Fruit fly (Drosophila melanogaster) whole organism, embryonic: ENCODE measurements around the gene CG7991.
A peak's percentile ranks its signal among the peaks of the same experiment; 100 is the strongest.

ENCODE experiments used
- Atf6 ChIP-seq: fragments of 200-800 bp; sonication (Bioruptor generic); IDR thresholded peaks from 2 replicates; pipeline ENCODE4 v1.3.6; 2022; ENCODE audit warnings: missing biosample characterization, missing genetic modification characterization
- CG10209 ChIP-seq: fragments of 200-800 bp; sonication (Bioruptor generic); optimal IDR thresholded peaks from 3 replicates; lab custom pipeline; 2017; ENCODE audit warnings: missing biosample characterization, mild to moderate bottlenecking, missing genetic modification characterization, missing genetic modification reagents
- CG1024 ChIP-seq: fragments of 200-800 bp; sonication (Bioruptor generic); IDR thresholded peaks from 2 replicates; pipeline ENCODE4 v1.3.6; 2022; ENCODE audit warnings: missing biosample characterization, missing genetic modification characterization
- CG15269 ChIP-seq: fragments of 200-800 bp; sonication (Bioruptor generic); optimal IDR thresholded peaks from 2 replicates; lab custom pipeline; 2018; ENCODE audit warnings: missing biosample characterization, mild to moderate bottlenecking, missing genetic modification characterization, moderate library complexity
- CG1602 ChIP-seq: fragments of 200-800 bp; sonication (Bioruptor generic); optimal IDR thresholded peaks from 3 replicates; lab custom pipeline; 2016; ENCODE audit warnings: missing biosample characterization, missing genetic modification characterization
- CG16779 ChIP-seq: fragments of 200-800 bp; sonication (Bioruptor generic); IDR thresholded peaks from 2 replicates; pipeline ENCODE4 v1.3.6; 2022; ENCODE audit warnings: missing biosample characterization, missing genetic modification characterization
- CG2120 ChIP-seq: fragments of 200-800 bp; sonication (Bioruptor generic); optimal IDR thresholded peaks from 3 replicates; lab custom pipeline; 2016; ENCODE audit warnings: missing biosample characterization, missing genetic modification characterization
- CG32772 ChIP-seq: fragments of 200-800 bp; sonication (Bioruptor generic); IDR thresholded peaks from 2 replicates; pipeline ENCODE4 v1.3.6; 2022; ENCODE audit warnings: missing biosample characterization, missing genetic modification characterization
- CG34422 ChIP-seq: fragments of 200-800 bp; sonication (Bioruptor generic); IDR thresholded peaks from 3 replicates; pipeline ENCODE4 v1.3.6; 2022; ENCODE audit warnings: missing biosample characterization, missing genetic modification characterization
- CG3847 ChIP-seq: fragments of 200-800 bp; sonication (Bioruptor generic); IDR thresholded peaks from 2 replicates; pipeline ENCODE4 v1.3.6; 2022; ENCODE audit warnings: missing biosample characterization, missing genetic modification characterization
- CG5953 ChIP-seq: fragments of 200-800 bp; sonication (Bioruptor generic); IDR thresholded peaks from 2 replicates; pipeline ENCODE4 v1.3.6; 2022; ENCODE audit warnings: missing biosample characterization, missing genetic modification characterization
- CG6689 ChIP-seq: fragments of 200-800 bp; sonication (Bioruptor generic); IDR thresholded peaks from 2 replicates; pipeline ENCODE4 v1.3.6; 2022; ENCODE audit warnings: missing biosample characterization, missing genetic modification characterization
- CG7928 ChIP-seq: fragments of 200-800 bp; sonication (Bioruptor generic); optimal IDR thresholded peaks from 2 replicates; lab custom pipeline; 2017; ENCODE audit warnings: missing biosample characterization, mild to moderate bottlenecking, missing genetic modification characterization
- CoRest ChIP-seq: fragments of 200-800 bp; sonication (Bioruptor generic); optimal IDR thresholded peaks from 3 replicates; lab custom pipeline; 2018; ENCODE audit warnings: missing biosample characterization, mild to moderate bottlenecking, missing genetic modification characterization, moderate library complexity
- D ChIP-seq, 2 experiments: fragments of 200-800 bp in 1 of 2; fragments of >200 bp in 1 of 2; sonication (Bioruptor generic) in 1 of 2; optimal IDR thresholded peaks; 2 replicates in 1 of 2; 3 replicates in 1 of 2; lab custom pipeline; 2017; ENCODE audit warnings: mild to moderate bottlenecking in 1 of 2, missing biosample characterization in 1 of 2, missing genetic modification characterization in 1 of 2, missing genetic modification reagents in 1 of 2
- D19A ChIP-seq: fragments of 200-800 bp; optimal IDR thresholded peaks from 3 replicates; lab custom pipeline; 2019; ENCODE audit warnings: missing biosample characterization, mild to moderate bottlenecking, missing genetic modification characterization, moderate library complexity
- D19B ChIP-seq: fragments of 200-800 bp; sonication (Bioruptor generic); optimal IDR thresholded peaks from 2 replicates; lab custom pipeline; 2017; ENCODE audit warnings: missing biosample characterization, mild to moderate bottlenecking, missing genetic modification characterization
- Deaf1 ChIP-seq: fragments of 200-800 bp; optimal IDR thresholded peaks from 3 replicates; lab custom pipeline; 2019; ENCODE audit warnings: missing biosample characterization, mild to moderate bottlenecking, missing genetic modification characterization, moderate library complexity
- Dip3 ChIP-seq: fragments of 200-800 bp; sonication (Bioruptor generic); optimal IDR thresholded peaks from 3 replicates; lab custom pipeline; 2016; ENCODE audit warnings: missing biosample characterization, missing genetic modification characterization
- HLH3B ChIP-seq: fragments of 200-800 bp; sonication (Bioruptor generic); IDR thresholded peaks from 2 replicates; pipeline ENCODE4 v1.3.6; 2022; ENCODE audit warnings: missing biosample characterization, missing genetic modification characterization
- Hmr ChIP-seq: fragments of 200-800 bp; sonication (Bioruptor generic); optimal IDR thresholded peaks from 3 replicates; lab custom pipeline; 2017; ENCODE audit warnings: mild to moderate bottlenecking, missing biosample characterization, missing genetic modification reagents, missing genetic modification characterization
- Hmx ChIP-seq: fragments of 200-800 bp; sonication (Bioruptor generic); optimal IDR thresholded peaks from 2 replicates; lab custom pipeline; 2016; ENCODE audit warnings: missing biosample characterization, missing genetic modification characterization
- Hr78 ChIP-seq, 2 experiments: fragments of 200-800 bp in 1 of 2; fragments of >200 bp in 1 of 2; sonication (Bioruptor generic) in 1 of 2; optimal IDR thresholded peaks; 2 replicates each; lab custom pipeline; 2017 to 2019; ENCODE audit warnings: missing biosample characterization in 2 of 2, missing genetic modification characterization in 2 of 2, mild to moderate bottlenecking in 1 of 2, moderate library complexity in 1 of 2
- Mrtf ChIP-seq: fragments of 200-800 bp; sonication (Bioruptor generic); IDR thresholded peaks from 3 replicates; pipeline ENCODE4 v1.3.6; 2022; ENCODE audit warnings: missing biosample characterization, missing genetic modification characterization
- NFAT ChIP-seq: fragments of 200-800 bp; sonication (Bioruptor generic); IDR thresholded peaks from 2 replicates; pipeline ENCODE4 v1.3.6; 2022; ENCODE audit warnings: missing biosample characterization, missing genetic modification characterization
- Rfx ChIP-seq: fragments of 200-800 bp; sonication (Bioruptor generic); IDR thresholded peaks from 2 replicates; pipeline ENCODE4 v1.3.6; 2022; ENCODE audit warnings: missing biosample characterization, missing genetic modification characterization
- Sox102F ChIP-seq: fragments of 200-800 bp; sonication (Bioruptor generic); optimal IDR thresholded peaks from 2 replicates; lab custom pipeline; 2018; ENCODE audit warnings: missing biosample characterization, mild to moderate bottlenecking, missing genetic modification characterization, moderate library complexity
- Xrp1 ChIP-seq: fragments of 200-800 bp; sonication (Bioruptor generic); IDR thresholded peaks from 2 replicates; pipeline ENCODE4 v1.3.6; 2022; ENCODE audit warnings: missing biosample characterization, missing genetic modification characterization
- bab2 ChIP-seq: fragments of 200-800 bp; sonication (Bioruptor generic); optimal IDR thresholded peaks from 2 replicates; lab custom pipeline; 2016; ENCODE audit warnings: missing biosample characterization, missing genetic modification characterization
- dpn ChIP-seq, 2 experiments: fragments of 200-800 bp; sonication (Bioruptor generic); optimal IDR thresholded peaks; 3 replicates each; lab custom pipeline; 2016; ENCODE audit warnings: missing biosample characterization in 2 of 2, missing genetic modification characterization in 2 of 2
- esg ChIP-seq: fragments of 200-800 bp; sonication (Bioruptor generic); conservative IDR thresholded peaks from 2 replicates; pipeline ENCODE4 v1.3.6; 2022; ENCODE audit warnings: missing biosample characterization, missing genetic modification characterization
- grau ChIP-seq: fragments of 200-800 bp; optimal IDR thresholded peaks from 3 replicates; lab custom pipeline; 2019; ENCODE audit warnings: missing biosample characterization, mild to moderate bottlenecking, missing genetic modification characterization, moderate library complexity
- hbn ChIP-seq: fragments of 200-800 bp; sonication (Bioruptor generic); IDR thresholded peaks from 2 replicates; pipeline ENCODE4 v1.3.6; 2022; ENCODE audit warnings: missing biosample characterization, missing genetic modification characterization; ENCODE audit not compliant: partially characterized antibody
- her ChIP-seq: fragments of 200-800 bp; sonication (Bioruptor generic); optimal IDR thresholded peaks from 2 replicates; lab custom pipeline; 2016; ENCODE audit warnings: missing biosample characterization, missing genetic modification characterization
- kay ChIP-seq: fragments of 200-800 bp; sonication (Bioruptor generic); optimal IDR thresholded peaks from 2 replicates; lab custom pipeline; 2016; ENCODE audit warnings: missing biosample characterization, missing genetic modification characterization
- ken ChIP-seq: fragments of 200-800 bp; sonication (Bioruptor generic); IDR thresholded peaks from 3 replicates; pipeline ENCODE4 v1.3.6; 2022; ENCODE audit warnings: missing biosample characterization, missing genetic modification characterization
- klu ChIP-seq: fragments of 200-800 bp; sonication (Bioruptor generic); IDR thresholded peaks from 2 replicates; pipeline ENCODE4 v1.3.6; 2022; ENCODE audit warnings: missing biosample characterization, missing genetic modification characterization
- nau ChIP-seq: fragments of 200-800 bp; sonication (Bioruptor generic); optimal IDR thresholded peaks from 3 replicates; lab custom pipeline; 2017; ENCODE audit warnings: missing biosample characterization, mild to moderate bottlenecking, missing genetic modification characterization, missing genetic modification reagents
- otp ChIP-seq: fragments of 200-800 bp; sonication (Bioruptor generic); IDR thresholded peaks from 3 replicates; pipeline ENCODE4, ENCODE4 v1.3.6; 2022; ENCODE audit warnings: missing biosample characterization, missing genetic modification characterization
- pan ChIP-seq, 4 experiments: fragments of >200 bp in 3 of 4; fragments of 200-800 bp in 1 of 4; sonication (Bioruptor generic) in 1 of 4; optimal IDR thresholded peaks in 3 of 4; IDR thresholded peaks in 1 of 4; 2 replicates each; pipeline versions ENCODE4 v1.3.6 to Lab custom; 2017 to 2022; ENCODE audit warnings: missing biosample characterization in 2 of 4, missing genetic modification characterization in 2 of 4, mixed read lengths in 1 of 4
- pita ChIP-seq: fragments of 200-800 bp; sonication (Bioruptor generic); optimal IDR thresholded peaks from 2 replicates; lab custom pipeline; 2017; ENCODE audit warnings: missing biosample characterization, mild to moderate bottlenecking, missing genetic modification characterization
- pzg ChIP-seq: fragments of 200-800 bp; sonication (Bioruptor generic); optimal IDR thresholded peaks from 3 replicates; lab custom pipeline; 2018; ENCODE audit warnings: missing biosample characterization, mild to moderate bottlenecking, missing genetic modification characterization, moderate library complexity
- row ChIP-seq: fragments of 200-800 bp; sonication (Bioruptor generic); IDR thresholded peaks from 3 replicates; pipeline ENCODE4 v1.3.6; 2022; ENCODE audit warnings: missing biosample characterization, missing genetic modification characterization
- sima ChIP-seq: fragments of 200-800 bp; sonication (Bioruptor generic); optimal IDR thresholded peaks from 2 replicates; lab custom pipeline; 2016; ENCODE audit warnings: missing biosample characterization, missing genetic modification characterization
- sna ChIP-seq: fragments of 200-800 bp; sonication (Bioruptor generic); IDR thresholded peaks from 2 replicates; pipeline ENCODE4 v1.3.6; 2022; ENCODE audit warnings: missing biosample characterization, missing genetic modification characterization; ENCODE audit not compliant: partially characterized antibody
- tup ChIP-seq: fragments of 200-800 bp; sonication (Bioruptor generic); optimal IDR thresholded peaks from 2 replicates; lab custom pipeline; 2016; ENCODE audit warnings: missing biosample characterization, mild to moderate bottlenecking, missing genetic modification characterization, moderate library complexity
- vvl ChIP-seq: fragments of 200-800 bp; sonication (Bioruptor generic); IDR thresholded peaks from 2 replicates; pipeline ENCODE4 v1.3.6; 2022; ENCODE audit warnings: missing biosample characterization, missing genetic modification characterization

Gene CG7991

DNA sequence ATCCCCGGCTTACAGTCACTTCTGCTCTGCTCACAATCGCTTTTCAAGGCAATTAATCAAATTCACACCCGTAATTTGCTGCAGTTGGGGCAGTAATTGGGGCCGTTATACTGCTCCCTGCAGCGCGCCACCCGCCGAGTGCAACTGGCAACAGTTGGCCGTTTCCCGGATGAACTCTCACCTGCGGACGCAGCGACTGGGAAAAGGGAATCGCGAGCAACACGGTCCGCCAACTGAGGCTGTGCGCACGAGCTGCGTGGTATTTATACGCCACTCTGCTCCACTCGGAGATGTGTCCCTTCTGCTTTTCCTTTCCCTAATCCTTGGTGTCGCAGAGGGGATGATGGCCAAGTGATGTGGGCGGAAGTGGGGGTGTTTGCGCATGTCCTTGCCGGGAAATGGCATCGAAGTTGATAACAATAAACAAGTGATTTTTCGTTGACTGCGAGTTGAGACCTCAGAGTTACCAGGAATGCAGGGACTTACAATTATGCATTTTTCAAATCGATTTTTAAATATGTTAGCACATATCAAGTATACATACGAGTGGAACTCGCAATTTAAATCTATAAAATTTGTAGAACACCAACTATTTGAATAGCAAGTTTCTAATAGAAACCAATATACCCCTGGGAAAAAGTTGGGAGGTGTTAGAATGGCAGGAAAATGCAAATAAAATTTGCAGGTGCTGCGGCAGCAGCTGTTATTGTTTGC, 45.3 kb upstream of the CG7991 start, which contains the start of gene GC:
GC (minus strand) TSS at position 238 of the 714 bp plus-strand sequence.
- TF ChIP-seq CG15269 (tag; lab: Kevin White, UChicago), result no peak
- no peak for TF ChIP-seq tup (GFP tag; lab: Kevin White, UChicago)
- TF ChIP-seq vvl (GFP tag; lab: Robert Waterston, UW), result peak; percentile 46; the same call in 1 of the 2 replicates
- TF ChIP-seq pzg, result peak; percentile 4
- TF ChIP-seq Hr78 (GFP tag; optimal IDR thresholded peaks at IDR 0.05; lab: Kevin White, UChicago), result no peak
- TF ChIP-seq row (GFP tag; lab: Robert Waterston, UW), result peak; percentile 75
- no peak for TF ChIP-seq CG1602 (GFP tag; lab: Kevin White, UChicago)
- peak; percentile 60 for TF ChIP-seq D19B (GFP tag; lab: Kevin White, UChicago)
- TF ChIP-seq CG3847, result 0 out of 2 replicates have a peak, but pooled peaks have one; percentile 4
- no peak for TF ChIP-seq D19A (tag; lab: Kevin White, UChicago)
- TF ChIP-seq her (GFP tag; lab: Kevin White, UChicago), result no peak
- no peak for TF ChIP-seq NFAT (GFP tag; lab: Robert Waterston, UW)
- TF ChIP-seq CG2120 (GFP tag; lab: Kevin White, UChicago), result peak; percentile 69
- 0 out of 3 replicates have a peak, but pooled peaks have one; percentile 22 for TF ChIP-seq ken (GFP tag; lab: Robert Waterston, UW)
- TF ChIP-seq CG7928 (GFP tag; lab: Kevin White, UChicago), result no peak
- TF ChIP-seq klu (GFP tag; lab: Robert Waterston, UW), result no peak
- no peak for TF ChIP-seq pan (optimal IDR thresholded peaks at IDR 0.05; lab: Kevin White, UChicago)
- peak in 1 of 2 experiments; percentile 39 for TF ChIP-seq pan (GFP tag; optimal IDR thresholded peaks at IDR 0.05 in 1 of 2, IDR thresholded peaks at IDR 0.05 in 1 of 2)
- TF ChIP-seq CG5953 (GFP tag; lab: Robert Waterston, UW), result 0 out of 2 replicates have a peak, but pooled peaks have one; percentile 5
- TF ChIP-seq Deaf1 (tag; lab: Kevin White, UChicago), result peak; percentile 40
- peak; percentile 5 for TF ChIP-seq CoRest (tag; lab: Kevin White, UChicago)
- TF ChIP-seq Sox102F (GFP tag; lab: Kevin White, UChicago), result peak; percentile 26
- TF ChIP-seq CG1024 (GFP tag; lab: Robert Waterston, UW), result no peak
- TF ChIP-seq sna (GFP tag; lab: Robert Waterston, UW), result no peak
- TF ChIP-seq Xrp1 (GFP tag; lab: Robert Waterston, UW), result 0 out of 2 replicates have a peak, but pooled peaks have one; percentile 14
- no peak for TF ChIP-seq bab2 (GFP tag; lab: Kevin White, UChicago)
- no peak for TF ChIP-seq D (optimal IDR thresholded peaks at IDR 0.05; lab: Kevin White, UChicago)
- no peak for TF ChIP-seq D (GFP tag; optimal IDR thresholded peaks at IDR 0.05; lab: Kevin White, UChicago)
- TF ChIP-seq Hmr (GFP tag; lab: Kevin White, UChicago), result peak; percentile 49
- peak; percentile 26 for TF ChIP-seq CG10209 (GFP tag; lab: Kevin White, UChicago)
- peak; percentile 32; the same call in 1 of the 2 replicates for TF ChIP-seq CG6689 (GFP tag; lab: Robert Waterston, UW)
- TF ChIP-seq nau (GFP tag; lab: Kevin White, UChicago), result no peak
- TF ChIP-seq HLH3B (GFP tag; lab: Robert Waterston, UW), result peak; percentile 34; the same call in 1 of the 2 replicates
- TF ChIP-seq Mrtf (GFP tag; lab: Robert Waterston, UW), result 0 out of 3 replicates have a peak, but pooled peaks have one; percentile 21
- TF ChIP-seq Hmx (GFP tag; lab: Kevin White, UChicago), result no peak
- peak; percentile 32; the same call in 1 of the 2 replicates for TF ChIP-seq esg (GFP tag; lab: Robert Waterston, UW)
- TF ChIP-seq sima (GFP tag; lab: Kevin White, UChicago), result no peak
- no peak for TF ChIP-seq kay (GFP tag; lab: Kevin White, UChicago)
- peak; percentile 47; the same call in 1 of the 2 replicates for TF ChIP-seq CG32772 (GFP tag; lab: Robert Waterston, UW)
- TF ChIP-seq hbn (GFP tag; lab: Robert Waterston, UW), result no peak
- peak; percentile 26 for TF ChIP-seq grau (tag; lab: Kevin White, UChicago)
- TF ChIP-seq otp (GFP tag; lab: Robert Waterston, UW), result no peak
- no peak; the same call in 2 of the 3 replicates for TF ChIP-seq CG34422 (GFP tag; lab: Robert Waterston, UW)
- peak in 1 of 2 experiments; percentile 16 for TF ChIP-seq dpn (GFP tag; optimal IDR thresholded peaks at IDR 0.05; lab: Kevin White, UChicago)
- no peak for TF ChIP-seq pita
- peak; percentile 4 for TF ChIP-seq Dip3 (GFP tag; lab: Kevin White, UChicago)
- 0 out of 2 replicates have a peak, but pooled peaks have one; percentile 13 for TF ChIP-seq Rfx
- 0 out of 2 replicates have a peak, but pooled peaks have one; percentile 35 for TF ChIP-seq Atf6 (GFP tag; lab: Robert Waterston, UW)
- TF ChIP-seq CG16779, result peak; percentile 37; the same call in 1 of the 2 replicates
